Worm (Caenorhabditis elegans) whole organism, L4/young adult: ENCODE data around the gene T04F8.3.

Experiments used
- W03F9.2 ChIP-seq: fragments of 150-350 bp; optimal IDR thresholded peaks from 2 replicates; lab custom pipeline; 2014; ENCODE audit warnings: missing biosample characterization, missing genetic modification characterization
- dao-5 ChIP-seq: sonication (generic microtip); optimal IDR thresholded peaks from 2 replicates; lab custom pipeline; 2016; ENCODE audit warnings: missing genotype, missing genetic modification characterization, moderate library complexity, missing compliant biosample characterization
- him-1 ChIP-seq: sonication (generic microtip); optimal IDR thresholded peaks from 2 replicates; lab custom pipeline; 2016; ENCODE audit warnings: missing genotype, missing genetic modification reagents, missing genetic modification characterization, missing compliant biosample characterization

- no peak for TF ChIP-seq him-1
- TF ChIP-seq dao-5 (tag; lab: Kevin White, UChicago): no peak
- no peak for TF ChIP-seq W03F9.2
Measured at ce11 chrX:11675573-11675972, 17.1 kb downstream of the T04F8.3 start.
